Worm (Caenorhabditis elegans) whole organism, L2 larva: ENCODE data around the gene ocr-1.

Experiments used
- C34F6.9 ChIP-seq: fragments of 150-350 bp; optimal IDR thresholded peaks from 2 replicates; lab custom pipeline; 2014; ENCODE audit warnings: missing biosample characterization, missing genetic modification characterization
- F13H6.1 ChIP-seq: sonication (generic microtip); optimal IDR thresholded peaks from 2 replicates; lab custom pipeline; 2016; ENCODE audit warnings: missing genetic modification characterization, missing compliant biosample characterization
- R02D3.7 ChIP-seq: fragments of 150-350 bp; optimal IDR thresholded peaks from 2 replicates; lab custom pipeline; 2014; ENCODE audit warnings: missing biosample characterization, missing genetic modification characterization
- Y55F3AM.14 ChIP-seq: fragments of 200-800 bp; sonication (Bioruptor generic); optimal IDR thresholded peaks from 2 replicates; lab custom pipeline; 2018; ENCODE audit warnings: mild to moderate bottlenecking, missing genetic modification characterization, missing compliant biosample characterization
- ZK546.5 ChIP-seq: sonication (generic microtip); optimal IDR thresholded peaks from 2 replicates; lab custom pipeline; 2017; ENCODE audit warnings: missing biosample characterization, missing genetic modification characterization
- alr-1 ChIP-seq: fragments of 150-350 bp; optimal IDR thresholded peaks from 2 replicates; lab custom pipeline; 2014; ENCODE audit warnings: missing biosample characterization, missing genetic modification characterization
- aly-2 ChIP-seq: fragments of 150-350 bp; optimal IDR thresholded peaks from 2 replicates; lab custom pipeline; 2014; ENCODE audit warnings: missing biosample characterization, missing genetic modification characterization
- ama-1 ChIP-seq: fragments of 150-350 bp; optimal IDR thresholded peaks from 2 replicates; lab custom pipeline; 2018; ENCODE audit warnings: inconsistent platforms
- ceh-16 ChIP-seq: fragments of 150-350 bp; optimal IDR thresholded peaks from 2 replicates; lab custom pipeline; 2014; ENCODE audit warnings: missing biosample characterization, missing genetic modification characterization
- crh-2 ChIP-seq: sonication (generic microtip); optimal IDR thresholded peaks from 2 replicates; lab custom pipeline; 2017; ENCODE audit warnings: missing biosample characterization, missing genetic modification characterization
- dmd-4 ChIP-seq: sonication (generic microtip); optimal IDR thresholded peaks from 2 replicates; lab custom pipeline; 2017; ENCODE audit warnings: missing biosample characterization, missing genetic modification characterization
- egl-27 ChIP-seq: sonication (generic microtip); optimal IDR thresholded peaks from 3 replicates; lab custom pipeline; 2017; ENCODE audit warnings: missing biosample characterization, missing genetic modification reagents, missing genetic modification characterization
- elt-3 ChIP-seq: sonication (generic microtip); optimal IDR thresholded peaks from 2 replicates; lab custom pipeline; 2017; ENCODE audit warnings: missing biosample characterization, missing genetic modification characterization
- gmeb-1 ChIP-seq: fragments of 150-350 bp; optimal IDR thresholded peaks from 2 replicates; lab custom pipeline; 2014; ENCODE audit warnings: missing biosample characterization, missing genetic modification characterization
- mab-5 ChIP-seq: fragments of 150-350 bp; optimal IDR thresholded peaks from 2 replicates; lab custom pipeline; 2014; ENCODE audit warnings: missing biosample characterization, missing genetic modification characterization
- mbf-1 ChIP-seq: sonication (generic microtip); optimal IDR thresholded peaks from 2 replicates; lab custom pipeline; 2017; ENCODE audit warnings: missing biosample characterization, missing genetic modification characterization
- mdl-1 ChIP-seq, 2 experiments: fragments of 150-350 bp in 1 of 2; sonication (generic microtip) in 1 of 2; optimal IDR thresholded peaks; 2 replicates each; lab custom pipeline; 2017; ENCODE audit warnings: missing biosample characterization in 2 of 2, missing genetic modification characterization in 2 of 2
- nhr-10 ChIP-seq: sonication (generic microtip); optimal IDR thresholded peaks from 2 replicates; lab custom pipeline; 2017; ENCODE audit warnings: missing biosample characterization, missing genetic modification characterization
- nhr-11 ChIP-seq: fragments of 150-350 bp; optimal IDR thresholded peaks from 2 replicates; lab custom pipeline; 2014; ENCODE audit warnings: missing biosample characterization, missing genetic modification characterization
- nhr-12 ChIP-seq: fragments of 150-350 bp; optimal IDR thresholded peaks from 2 replicates; lab custom pipeline; 2014; ENCODE audit warnings: missing biosample characterization, missing genetic modification characterization
- nhr-21 ChIP-seq: fragments of 150-350 bp; optimal IDR thresholded peaks from 2 replicates; lab custom pipeline; 2014; ENCODE audit warnings: missing biosample characterization, missing genetic modification characterization
- nhr-23 ChIP-seq: fragments of 150-350 bp; optimal IDR thresholded peaks from 2 replicates; lab custom pipeline; 2014; ENCODE audit warnings: missing biosample characterization, missing genetic modification reagents, missing genetic modification characterization
- nhr-237 ChIP-seq: fragments of 150-350 bp; optimal IDR thresholded peaks from 2 replicates; lab custom pipeline; 2014; ENCODE audit warnings: missing biosample characterization, missing genetic modification characterization
- nhr-77 ChIP-seq: fragments of 150-350 bp; optimal IDR thresholded peaks from 2 replicates; lab custom pipeline; 2014; ENCODE audit warnings: missing biosample characterization, missing genetic modification characterization
- peb-1 ChIP-seq: fragments of 150-350 bp; optimal IDR thresholded peaks from 2 replicates; lab custom pipeline; 2014; ENCODE audit warnings: missing biosample characterization, missing genetic modification characterization
- sma-3 ChIP-seq: sonication (generic microtip); optimal IDR thresholded peaks from 2 replicates; lab custom pipeline; 2016; ENCODE audit warnings: missing genetic modification reagents, missing genetic modification characterization, missing compliant biosample characterization
- sma-9 ChIP-seq, 2 experiments: fragments of 150-350 bp in 1 of 2; sonication (generic microtip) in 1 of 2; optimal IDR thresholded peaks; 2 replicates each; lab custom pipeline; 2014 to 2016; ENCODE audit warnings: missing genetic modification characterization in 2 of 2, mild to moderate bottlenecking in 1 of 2, missing biosample characterization in 1 of 2, missing compliant biosample characterization in 1 of 2, missing genetic modification reagents in 1 of 2, moderate library complexity in 1 of 2
- snpc-4 ChIP-seq: fragments of 150-350 bp; optimal IDR thresholded peaks from 2 replicates; lab custom pipeline; 2014; ENCODE audit warnings: missing biosample characterization, missing genetic modification characterization
- unc-39 ChIP-seq: fragments of 150-350 bp; optimal IDR thresholded peaks from 2 replicates; lab custom pipeline; 2014; ENCODE audit warnings: missing biosample characterization, missing genetic modification characterization
- unc-55 ChIP-seq: fragments of 150-350 bp; sonication (generic microtip); optimal IDR thresholded peaks from 3 replicates; lab custom pipeline; 2014; ENCODE audit warnings: missing biosample characterization, missing genetic modification reagents, missing genetic modification characterization
- unc-62 ChIP-seq: fragments of 150-350 bp; optimal IDR thresholded peaks from 2 replicates; lab custom pipeline; 2014; ENCODE audit warnings: missing biosample characterization, missing genetic modification reagents, missing genetic modification characterization
- zag-1 ChIP-seq: fragments of 150-350 bp; optimal IDR thresholded peaks from 2 replicates; lab custom pipeline; 2014; ENCODE audit warnings: missing biosample characterization, missing genetic modification characterization
- ztf-11 ChIP-seq: sonication (generic microtip); optimal IDR thresholded peaks from 2 replicates; lab custom pipeline; 2017; ENCODE audit warnings: missing biosample characterization, missing genetic modification characterization
- ztf-4 ChIP-seq: fragments of 150-350 bp; optimal IDR thresholded peaks from 2 replicates; lab custom pipeline; 2014; ENCODE audit warnings: missing biosample characterization, missing genetic modification characterization

The ocr-1 gene

DNA sequence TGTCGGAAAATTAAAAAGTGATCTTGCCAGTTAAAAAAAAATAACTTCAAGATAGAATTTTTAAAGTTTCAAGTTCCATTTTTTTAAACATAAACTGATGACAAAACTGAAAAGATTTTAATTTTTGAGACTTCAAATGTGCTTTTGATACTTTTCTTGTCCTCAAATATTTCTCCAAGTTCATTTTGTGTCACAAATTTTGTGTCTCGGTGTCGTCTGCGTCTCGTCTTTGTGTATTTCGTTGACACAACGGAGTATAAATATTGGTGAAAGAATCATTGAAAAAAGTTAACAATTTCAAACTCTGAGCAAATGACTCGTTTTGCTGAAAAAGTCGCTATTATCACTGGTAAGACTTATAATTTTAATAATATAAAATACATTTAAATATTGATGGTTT is 19.8 kb downstream of the ocr-1 start, which contains the start of gene D1054.8:
Gene D1054.8 (plus strand): TSS at position 301 of the 400 bp plus-strand sequence.
- TF ChIP-seq sma-9 (GFP tag; optimal IDR thresholded peaks at IDR 0.05; lab: Kevin White, UChicago), result no peak
- no peak for TF ChIP-seq sma-9 (tag; optimal IDR thresholded peaks at IDR 0.05; lab: Kevin White, UChicago)
- TF ChIP-seq aly-2, result no peak
- TF ChIP-seq nhr-21 (tag; lab: Kevin White, UChicago), result no peak
- no peak for TF ChIP-seq unc-55 (GFP tag; lab: Kevin White, UChicago)
- TF ChIP-seq F13H6.1 (tag; lab: Kevin White, UChicago), result no peak
- no peak for TF ChIP-seq mdl-1 (tag; optimal IDR thresholded peaks at IDR 0.05; lab: Kevin White, UChicago)
- TF ChIP-seq nhr-11 (tag; lab: Kevin White, UChicago), result no peak
- no peak for TF ChIP-seq unc-62 (GFP tag; lab: Kevin White, UChicago)
- no peak for TF ChIP-seq peb-1
- no peak for TF ChIP-seq nhr-77 (tag; lab: Kevin White, UChicago)

DNA sequence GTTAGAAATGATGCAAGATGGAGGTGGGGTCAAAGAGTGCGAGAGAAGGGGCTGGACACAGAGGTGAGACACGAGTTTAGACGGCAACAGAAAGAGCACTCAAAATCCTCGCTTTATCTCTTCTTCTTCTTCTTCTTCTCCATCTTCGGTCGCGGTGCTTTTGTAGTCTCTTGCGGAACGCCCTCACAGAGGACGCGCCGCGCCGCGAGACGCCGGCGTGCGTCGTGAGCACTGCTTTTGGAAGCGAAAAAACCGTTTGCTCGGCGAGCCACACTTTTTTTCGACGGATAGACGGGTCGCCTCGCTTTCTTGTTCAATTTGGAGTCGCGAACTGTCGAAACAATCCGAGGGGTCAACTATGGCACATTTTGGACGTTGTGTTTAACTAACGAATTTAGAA is 26.8 kb downstream of the ocr-1 start, which contains the start of gene D1054.9:
Gene D1054.9 (minus strand): TSS at position 137 of the 400 bp plus-strand sequence.
- TF ChIP-seq unc-62 (GFP tag; lab: Kevin White, UChicago), result no peak
- TF ChIP-seq ZK546.5 (tag; lab: Kevin White, UChicago), result no peak
- TF ChIP-seq aly-2, result no peak
- TF ChIP-seq egl-27 (tag; lab: Kevin White, UChicago), result no peak
- no peak for TF ChIP-seq peb-1
- TF ChIP-seq sma-9 (GFP tag; optimal IDR thresholded peaks at IDR 0.05; lab: Kevin White, UChicago), result no peak
- TF ChIP-seq sma-9 (tag; optimal IDR thresholded peaks at IDR 0.05; lab: Kevin White, UChicago), result no peak
- no peak for TF ChIP-seq alr-1 (tag; lab: Kevin White, UChicago)
- no peak for TF ChIP-seq ztf-11 (tag; lab: Kevin White, UChicago)
- no peak for TF ChIP-seq nhr-10 (tag; lab: Kevin White, UChicago)
- TF ChIP-seq ceh-16 (tag; lab: Kevin White, UChicago), result no peak
- TF ChIP-seq R02D3.7 (tag; lab: Kevin White, UChicago), result no peak
- no peak for TF ChIP-seq snpc-4 (tag; lab: Kevin White, UChicago)
- TF ChIP-seq zag-1, result no peak
- no peak for TF ChIP-seq elt-3
- no peak for TF ChIP-seq nhr-23 (tag; lab: Kevin White, UChicago)
- no peak for TF ChIP-seq dmd-4 (tag; lab: Kevin White, UChicago)
- TF ChIP-seq Y55F3AM.14, result no peak
- TF ChIP-seq F13H6.1 (tag; lab: Kevin White, UChicago), result no peak
- TF ChIP-seq C34F6.9, result no peak

DNA sequence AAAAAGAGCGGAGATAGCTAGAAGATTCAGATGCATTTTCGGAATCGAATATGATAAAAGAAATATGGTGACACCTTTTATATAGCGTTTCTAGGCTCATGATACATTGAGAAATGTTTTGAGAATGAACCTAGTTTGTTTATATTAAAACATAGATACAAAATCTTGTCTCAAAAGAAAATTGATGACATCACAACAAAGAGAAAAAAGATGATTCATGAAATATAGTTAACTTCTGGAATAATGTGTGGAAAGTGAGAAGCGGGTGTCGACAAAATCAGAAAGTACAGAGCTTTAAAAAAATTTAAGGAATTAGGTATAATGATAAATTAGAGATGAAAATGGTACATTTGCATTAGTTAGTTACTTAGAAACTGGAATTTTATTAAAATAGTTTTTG is 28.6 kb downstream of the ocr-1 start, which contains the start of gene D1054.10:
Gene D1054.10 (minus strand): TSS at position 101 of the 400 bp plus-strand sequence.
- TF ChIP-seq sma-9 (GFP tag; optimal IDR thresholded peaks at IDR 0.05; lab: Kevin White, UChicago) (no peak), sma-9 (tag; optimal IDR thresholded peaks at IDR 0.05; lab: Kevin White, UChicago) (no peak), mbf-1 (tag; lab: Kevin White, UChicago) (no peak), ztf-4 (tag; lab: Kevin White, UChicago) (no peak), sma-3 (no peak), gmeb-1 (tag; lab: Kevin White, UChicago) (no peak), nhr-237 (tag; lab: Kevin White, UChicago) (no peak), nhr-23 (tag; lab: Kevin White, UChicago) (no peak)

DNA sequence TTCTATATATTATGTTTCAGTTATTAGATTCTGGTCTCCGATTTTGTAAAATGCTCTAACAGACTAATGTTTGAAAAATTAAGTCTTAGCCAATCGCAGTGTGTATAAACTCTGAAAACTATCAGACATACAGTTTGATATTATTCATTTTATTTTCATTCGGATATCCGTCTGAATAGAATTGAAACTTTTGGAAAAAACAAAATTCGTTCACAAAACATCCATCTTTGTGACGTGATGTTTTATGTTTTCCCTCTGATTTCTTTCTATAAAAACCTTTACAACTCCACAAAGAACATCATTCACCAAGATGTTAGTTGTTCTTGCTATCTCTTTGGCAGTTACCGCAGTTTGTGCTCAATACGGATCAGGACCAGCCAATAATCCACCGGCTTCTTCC is 29.3 kb downstream of the ocr-1 start, which contains the start of gene ule-3:
Gene ule-3 (plus strand): TSS at position 301 of the 400 bp plus-strand sequence.
- TF ChIP-seq nhr-77 (tag; lab: Kevin White, UChicago), result no peak
- TF ChIP-seq ama-1 (lab: Kevin White, UChicago), result no peak
- no peak for TF ChIP-seq mab-5 (tag; lab: Kevin White, UChicago)
- TF ChIP-seq unc-55 (GFP tag; lab: Kevin White, UChicago), result no peak
- no peak for TF ChIP-seq aly-2
- no peak for TF ChIP-seq unc-39 (tag; lab: Kevin White, UChicago)
- TF ChIP-seq alr-1 (tag; lab: Kevin White, UChicago), result no peak
- no peak for TF ChIP-seq crh-2 (tag; lab: Kevin White, UChicago)
- TF ChIP-seq egl-27 (tag; lab: Kevin White, UChicago), result no peak
- no peak for TF ChIP-seq nhr-12 (tag; lab: Kevin White, UChicago)
- no peak for TF ChIP-seq mbf-1 (tag; lab: Kevin White, UChicago)
- TF ChIP-seq nhr-10 (tag; lab: Kevin White, UChicago), result no peak
- no peak for TF ChIP-seq R02D3.7 (tag; lab: Kevin White, UChicago)
- TF ChIP-seq mdl-1 (tag; optimal IDR thresholded peaks at IDR 0.05; lab: Kevin White, UChicago), result no peak
- TF ChIP-seq nhr-237 (tag; lab: Kevin White, UChicago), result no peak
- TF ChIP-seq, all 48 proteins: peak for 0
